Worm (Caenorhabditis elegans) whole organism, early embryonic: Measurements from ENCODE around the gene ints-9.

Experiments used
- B0310.2 ChIP-seq: sonication (generic microtip); optimal IDR thresholded peaks from 2 replicates; lab custom pipeline; 2016; ENCODE audit warnings: mild to moderate bottlenecking, missing genetic modification characterization, missing compliant biosample characterization
- F13C5.2 ChIP-seq: sonication (generic microtip); optimal IDR thresholded peaks from 2 replicates; lab custom pipeline; 2017; ENCODE audit warnings: mild to moderate bottlenecking, missing genetic modification characterization, inconsistent platforms, missing compliant biosample characterization
- ama-1 ChIP-seq: fragments of 150-350 bp; optimal IDR thresholded peaks from 2 replicates; lab custom pipeline; 2014
- ceh-36 ChIP-seq: sonication (generic microtip); optimal IDR thresholded peaks from 2 replicates; lab custom pipeline; 2016; ENCODE audit warnings: missing genetic modification characterization, inconsistent platforms, missing compliant biosample characterization
- flt-1 ChIP-seq: fragments of 200-800 bp; sonication (Bioruptor generic); IDR thresholded peaks from 2 replicates; pipeline ENCODE4 v1.3.6; 2022; ENCODE audit warnings: missing genetic modification characterization, missing compliant biosample characterization
- hmbx-1 ChIP-seq: sonication (generic microtip); optimal IDR thresholded peaks from 2 replicates; lab custom pipeline; 2016; ENCODE audit warnings: mild to moderate bottlenecking, missing genetic modification characterization, missing compliant biosample characterization
- hmg-4 ChIP-seq: fragments of 200-800 bp; sonication (Bioruptor generic); optimal IDR thresholded peaks from 2 replicates; lab custom pipeline; 2018; ENCODE audit warnings: mild to moderate bottlenecking, missing genetic modification characterization, missing compliant biosample characterization
- hnd-1 ChIP-seq: sonication (generic microtip); optimal IDR thresholded peaks from 2 replicates; lab custom pipeline; 2016; ENCODE audit warnings: missing genetic modification characterization, missing compliant biosample characterization
- pes-1 ChIP-seq: fragments of 200-800 bp; sonication (Bioruptor generic); IDR thresholded peaks from 2 replicates; pipeline ENCODE4 v1.3.6; 2022; ENCODE audit warnings: missing genetic modification reagents, missing genetic modification characterization, missing compliant biosample characterization
- tra-4 ChIP-seq: sonication (generic microtip); optimal IDR thresholded peaks from 2 replicates; lab custom pipeline; 2017; ENCODE audit warnings: missing genetic modification characterization, missing compliant biosample characterization

DNA sequence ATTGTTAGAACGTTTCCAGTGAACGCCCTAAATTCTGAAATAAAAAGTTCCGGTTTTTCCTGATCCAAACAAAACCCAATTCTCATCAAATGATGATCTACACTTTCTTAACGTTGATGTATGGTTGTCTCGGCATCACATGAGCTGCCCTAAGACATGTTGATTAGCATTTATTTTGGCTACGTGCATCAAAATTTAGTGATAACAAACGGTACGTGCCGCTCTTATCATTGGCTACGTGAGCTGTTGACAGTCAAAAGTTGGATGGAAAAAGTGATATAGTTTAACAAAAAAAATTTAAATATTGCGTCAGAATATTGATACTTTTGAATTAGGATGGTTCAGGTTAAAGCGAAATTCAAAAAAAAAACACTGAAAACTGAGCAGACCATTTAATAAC is 27.6 kb upstream of the ints-9 start:
- TF ChIP-seq ama-1 (lab: Kevin White, UChicago), result no peak
- TF ChIP-seq pes-1 (GFP tag; lab: Robert Waterston, UW), result no peak
- no peak for TF ChIP-seq F13C5.2
- TF ChIP-seq hnd-1 (tag; lab: Kevin White, UChicago), result no peak
- TF ChIP-seq ceh-36 (tag; lab: Kevin White, UChicago), result no peak
- TF ChIP-seq flt-1 (GFP tag; lab: Robert Waterston, UW), result no peak
- no peak for TF ChIP-seq hmbx-1
- no peak for TF ChIP-seq tra-4
- no peak for TF ChIP-seq hmg-4 (GFP tag; lab: Kevin White, UChicago)
- no peak for TF ChIP-seq B0310.2 (tag; lab: Kevin White, UChicago)
